Fruit fly (Drosophila melanogaster): ENCODE measurements around the gene CG33116.

dm6 chr2L:19516062-19516461, 17.2 kb upstream of the CG33116 start:
- TF ChIP-seq D1 (tag; optimal IDR thresholded peaks at IDR 0.05) (no peak), CG32121 (GFP tag; IDR thresholded peaks at IDR 0.05) (no peak), fd96Ca (GFP tag; IDR thresholded peaks at IDR 0.05) (no peak), CG12605 (GFP tag; IDR thresholded peaks at IDR 0.05) (no peak), CG9948 (tag; optimal IDR thresholded peaks at IDR 0.05) (no peak), EcR (GFP tag; optimal IDR thresholded peaks at IDR 0.05) (no peak)

Data from whole organism, pupa.